Worm (Caenorhabditis elegans) whole organism, early embryonic: Measurements from ENCODE around the gene F23H11.7.

Experiments
- B0310.2 ChIP-seq: sonication (generic microtip); optimal IDR thresholded peaks from 2 replicates; lab custom pipeline; 2016; ENCODE audit warnings: mild to moderate bottlenecking, missing genetic modification characterization, missing compliant biosample characterization
- F13C5.2 ChIP-seq: sonication (generic microtip); optimal IDR thresholded peaks from 2 replicates; lab custom pipeline; 2017; ENCODE audit warnings: mild to moderate bottlenecking, missing genetic modification characterization, inconsistent platforms, missing compliant biosample characterization
- aly-1 ChIP-seq: sonication (generic microtip); optimal IDR thresholded peaks from 2 replicates; lab custom pipeline; 2016; ENCODE audit warnings: missing genetic modification characterization, missing compliant biosample characterization
- ama-1 ChIP-seq: fragments of 150-350 bp; optimal IDR thresholded peaks from 2 replicates; lab custom pipeline; 2014
- ceh-13 ChIP-seq: fragments of 200-800 bp; sonication (Bioruptor generic); optimal IDR thresholded peaks from 2 replicates; lab custom pipeline; 2018; ENCODE audit warnings: mild to moderate bottlenecking, missing genetic modification characterization, missing compliant biosample characterization
- ceh-36 ChIP-seq: sonication (generic microtip); optimal IDR thresholded peaks from 2 replicates; lab custom pipeline; 2016; ENCODE audit warnings: missing genetic modification characterization, inconsistent platforms, missing compliant biosample characterization
- ets-7 ChIP-seq: sonication (generic microtip); optimal IDR thresholded peaks from 2 replicates; lab custom pipeline; 2016; ENCODE audit warnings: missing genotype, missing genetic modification characterization, missing compliant biosample characterization
- flt-1 ChIP-seq: fragments of 200-800 bp; sonication (Bioruptor generic); IDR thresholded peaks from 2 replicates; pipeline ENCODE4 v1.3.6; 2022; ENCODE audit warnings: missing genetic modification characterization, missing compliant biosample characterization
- hmbx-1 ChIP-seq: sonication (generic microtip); optimal IDR thresholded peaks from 2 replicates; lab custom pipeline; 2016; ENCODE audit warnings: mild to moderate bottlenecking, missing genetic modification characterization, missing compliant biosample characterization
- hmg-4 ChIP-seq: fragments of 200-800 bp; sonication (Bioruptor generic); optimal IDR thresholded peaks from 2 replicates; lab custom pipeline; 2018; ENCODE audit warnings: mild to moderate bottlenecking, missing genetic modification characterization, missing compliant biosample characterization
- hnd-1 ChIP-seq: sonication (generic microtip); optimal IDR thresholded peaks from 2 replicates; lab custom pipeline; 2016; ENCODE audit warnings: missing genetic modification characterization, missing compliant biosample characterization
- pes-1 ChIP-seq: fragments of 200-800 bp; sonication (Bioruptor generic); IDR thresholded peaks from 2 replicates; pipeline ENCODE4 v1.3.6; 2022; ENCODE audit warnings: missing genetic modification reagents, missing genetic modification characterization, missing compliant biosample characterization
- scrt-1 ChIP-seq: fragments of 200-800 bp; sonication (Bioruptor generic); IDR thresholded peaks from 2 replicates; pipeline ENCODE4 v1.3.6; 2022; ENCODE audit warnings: missing genetic modification characterization, missing compliant biosample characterization
- sea-1 ChIP-seq: fragments of 200-800 bp; sonication (Bioruptor generic); conservative IDR thresholded peaks from 2 replicates; pipeline ENCODE4 v1.3.6; 2022; ENCODE audit warnings: missing genetic modification characterization, missing compliant biosample characterization
- tbx-11 ChIP-seq: fragments of 200-800 bp; sonication (Bioruptor generic); IDR thresholded peaks from 2 replicates; pipeline ENCODE4 v1.3.6; 2022; ENCODE audit warnings: missing genetic modification characterization, missing compliant biosample characterization
- tbx-37 ChIP-seq: fragments of 200-800 bp; sonication (Bioruptor generic); conservative IDR thresholded peaks from 2 replicates; pipeline ENCODE4 v1.3.6; 2022; ENCODE audit warnings: missing genetic modification reagents, missing genetic modification characterization, missing compliant biosample characterization
- tra-4 ChIP-seq: sonication (generic microtip); optimal IDR thresholded peaks from 2 replicates; lab custom pipeline; 2017; ENCODE audit warnings: missing genetic modification characterization, missing compliant biosample characterization

The F23H11.7 gene

ce11 chrIII:901600-902250 lies 17.5 kb downstream of the F23H11.7 start:
- TF ChIP-seq B0310.2 (tag; lab: Kevin White, UChicago) (no peak), scrt-1 (GFP tag; lab: Robert Waterston, UW) (no peak), sea-1 (GFP tag; lab: Robert Waterston, UW) (no peak), tbx-37 (no peak), hnd-1 (tag; lab: Kevin White, UChicago) (no peak), tbx-11 (GFP tag; lab: Robert Waterston, UW) (no peak), hmg-4 (no peak), ama-1 (lab: Kevin White, UChicago) (no peak), ceh-13 (GFP tag; lab: Kevin White, UChicago) (no peak), pes-1 (no peak), aly-1 (tag; lab: Kevin White, UChicago) (no peak)

- no peak for TF ChIP-seq hmg-4
- TF ChIP-seq ceh-13 (GFP tag; lab: Kevin White, UChicago), result no peak
- no peak for TF ChIP-seq ama-1 (lab: Kevin White, UChicago)
- TF ChIP-seq hnd-1 (tag; lab: Kevin White, UChicago), result no peak
- TF ChIP-seq tra-4 (tag; lab: Kevin White, UChicago), result no peak
- no peak for TF ChIP-seq tbx-11 (GFP tag; lab: Robert Waterston, UW)
- no peak for TF ChIP-seq hmbx-1 (tag; lab: Kevin White, UChicago)
- no peak for TF ChIP-seq pes-1
- TF ChIP-seq F13C5.2 (tag; lab: Kevin White, UChicago), result no peak
- TF ChIP-seq B0310.2 (tag; lab: Kevin White, UChicago), result no peak
- no peak for TF ChIP-seq ceh-36 (tag; lab: Kevin White, UChicago)
- no peak for TF ChIP-seq sea-1 (GFP tag; lab: Robert Waterston, UW)
- TF ChIP-seq ets-7 (tag; lab: Kevin White, UChicago), result no peak
- TF ChIP-seq aly-1 (tag; lab: Kevin White, UChicago), result no peak
- no peak for TF ChIP-seq tbx-37
- no peak for TF ChIP-seq flt-1
- no peak for TF ChIP-seq scrt-1 (GFP tag; lab: Robert Waterston, UW)
Measured at ce11 chrIII:901148-901547, 18.1 kb downstream of the F23H11.7 start, which contains the start of gene sucl-2. sucl-2 (minus strand) TSS chrIII:901412.

ce11 chrIII:900134-900533 lies 19.1 kb downstream of the F23H11.7 start:
- TF ChIP-seq scrt-1 (GFP tag; lab: Robert Waterston, UW) (no peak), hmbx-1 (tag; lab: Kevin White, UChicago) (no peak), F13C5.2 (tag; lab: Kevin White, UChicago) (no peak), ceh-36 (tag; lab: Kevin White, UChicago) (no peak), hmg-4 (no peak), tbx-37 (no peak), aly-1 (tag; lab: Kevin White, UChicago) (no peak), ets-7 (tag; lab: Kevin White, UChicago) (no peak), pes-1 (no peak), ceh-13 (GFP tag; lab: Kevin White, UChicago) (no peak), flt-1 (no peak), tra-4 (tag; lab: Kevin White, UChicago) (no peak)

- no peak for TF ChIP-seq sea-1 (GFP tag; lab: Robert Waterston, UW)
- TF ChIP-seq pes-1, result no peak
- TF ChIP-seq ceh-36 (tag; lab: Kevin White, UChicago), result no peak
Measured at ce11 chrIII:896904-897303, 22.3 kb downstream of the F23H11.7 start.

- no peak for TF ChIP-seq ama-1 (lab: Kevin White, UChicago)
- no peak for TF ChIP-seq B0310.2 (tag; lab: Kevin White, UChicago)
- no peak for TF ChIP-seq aly-1 (tag; lab: Kevin White, UChicago)
Measured at ce11 chrIII:895525-895924, 23.7 kb downstream of the F23H11.7 start, which contains the start of the genes ztf-18 and F23H11.2. ztf-18 (minus strand) TSS chrIII:895712. F23H11.2 (plus strand) TSS chrIII:895747.

- TF ChIP-seq tra-4 (tag; lab: Kevin White, UChicago), result no peak
- no peak for TF ChIP-seq hmbx-1 (tag; lab: Kevin White, UChicago)
- no peak for TF ChIP-seq flt-1
- no peak for TF ChIP-seq aly-1 (tag; lab: Kevin White, UChicago)
- no peak for TF ChIP-seq hnd-1 (tag; lab: Kevin White, UChicago)
- TF ChIP-seq ceh-36 (tag; lab: Kevin White, UChicago), result no peak
- TF ChIP-seq F13C5.2 (tag; lab: Kevin White, UChicago), result no peak
- no peak for TF ChIP-seq ets-7 (tag; lab: Kevin White, UChicago)
- no peak for TF ChIP-seq tbx-37
- TF ChIP-seq scrt-1 (GFP tag; lab: Robert Waterston, UW), result no peak
Measured at ce11 chrIII:891014-891413, 28.2 kb downstream of the F23H11.7 start, which contains the start of gene T24C4.10. T24C4.10 (minus strand) TSS chrIII:891243.

- no peak for TF ChIP-seq hmbx-1 (tag; lab: Kevin White, UChicago)
- no peak for TF ChIP-seq tbx-37
- no peak for TF ChIP-seq aly-1 (tag; lab: Kevin White, UChicago)
- no peak for TF ChIP-seq hnd-1 (tag; lab: Kevin White, UChicago)
Measured at ce11 chrIII:888983-889549, 30.2 kb downstream of the F23H11.7 start.

- TF ChIP-seq aly-1 (tag; lab: Kevin White, UChicago) (peak; percentile 28), hnd-1 (tag; lab: Kevin White, UChicago) (no peak), flt-1 (0 out of 2 replicates have a peak, but pooled peaks have one; percentile 25), pes-1 (no peak), F13C5.2 (tag; lab: Kevin White, UChicago) (peak; percentile 51), hmg-4 (peak; percentile 26)
Measured at ce11 chrIII:887874-888299, 31.3 kb downstream of the F23H11.7 start.
